Fruit fly (Drosophila melanogaster): Measurements from ENCODE around the gene CG9173.

The CG9173 gene

dm6 chr3L:1394463-1394862 lies 28.8 kb downstream of the CG9173 start:
- TF ChIP-seq Clk (GFP tag; optimal IDR thresholded peaks at IDR 0.05), result no peak
- no peak for TF ChIP-seq CG14711 (tag; optimal IDR thresholded peaks at IDR 0.05)
- no peak for TF ChIP-seq tj (GFP tag; optimal IDR thresholded peaks at IDR 0.05)
- no peak for TF ChIP-seq CG11617 (GFP tag; optimal IDR thresholded peaks at IDR 0.05)
- TF ChIP-seq CG12768 (GFP tag; optimal IDR thresholded peaks at IDR 0.05), result no peak
- TF ChIP-seq Hr96 (GFP tag; optimal IDR thresholded peaks at IDR 0.05), result no peak
- no peak for TF ChIP-seq ovo (GFP tag; optimal IDR thresholded peaks at IDR 0.05)
- TF ChIP-seq Crg-1 (GFP tag; optimal IDR thresholded peaks at IDR 0.05), result no peak
- TF ChIP-seq pad (GFP tag; optimal IDR thresholded peaks at IDR 0.05), result no peak
- no peak for TF ChIP-seq kay (GFP tag; ENCODE audit: borderline replicate concordance)

- TF ChIP-seq pad (GFP tag; optimal IDR thresholded peaks at IDR 0.05) (no peak), Mnt (GFP tag; optimal IDR thresholded peaks at IDR 0.05) (no peak), kay (GFP tag; ENCODE audit: borderline replicate concordance) (no peak), bab1 (GFP tag; optimal IDR thresholded peaks at IDR 0.05) (no peak), Clk (GFP tag; optimal IDR thresholded peaks at IDR 0.05) (no peak), CG14711 (tag; optimal IDR thresholded peaks at IDR 0.05) (no peak), Crg-1 (GFP tag; optimal IDR thresholded peaks at IDR 0.05) (no peak), cic (GFP tag; optimal IDR thresholded peaks at IDR 0.05) (no peak), CG1620 (GFP tag; optimal IDR thresholded peaks at IDR 0.05) (no peak), CG7045 (GFP tag; optimal IDR thresholded peaks at IDR 0.05) (no peak), CG33017 (tag; optimal IDR thresholded peaks at IDR 0.05) (no peak), Hr96 (GFP tag; optimal IDR thresholded peaks at IDR 0.05) (no peak), CG5204 (GFP tag; optimal IDR thresholded peaks at IDR 0.05) (no peak), tj (GFP tag; optimal IDR thresholded peaks at IDR 0.05) (no peak), toe (GFP tag; optimal IDR thresholded peaks at IDR 0.05) (no peak), ovo (GFP tag; optimal IDR thresholded peaks at IDR 0.05) (no peak), CG12768 (GFP tag; optimal IDR thresholded peaks at IDR 0.05) (no peak), CG11617 (GFP tag; optimal IDR thresholded peaks at IDR 0.05) (no peak), CG7101 (tag; optimal IDR thresholded peaks at IDR 0.05) (no peak), cnc (optimal IDR thresholded peaks at IDR 0.05) (no peak)
These were observed 31.0 kb downstream of the CG9173 start for dm6 chr3L:1391993-1392952.

- no peak for TF ChIP-seq Mnt (GFP tag; optimal IDR thresholded peaks at IDR 0.05)
- TF ChIP-seq kay (GFP tag; ENCODE audit: borderline replicate concordance), result no peak
- TF ChIP-seq CG1620 (GFP tag; optimal IDR thresholded peaks at IDR 0.05), result no peak
- no peak for TF ChIP-seq ovo (GFP tag; optimal IDR thresholded peaks at IDR 0.05)
- no peak for TF ChIP-seq CG5204 (GFP tag; optimal IDR thresholded peaks at IDR 0.05)
- TF ChIP-seq Hr96 (GFP tag; optimal IDR thresholded peaks at IDR 0.05), result no peak
- no peak for TF ChIP-seq bab1 (GFP tag; optimal IDR thresholded peaks at IDR 0.05)
- no peak for TF ChIP-seq CG12768 (GFP tag; optimal IDR thresholded peaks at IDR 0.05)
- no peak for TF ChIP-seq CG7101 (tag; optimal IDR thresholded peaks at IDR 0.05)
- no peak for TF ChIP-seq pad (GFP tag; optimal IDR thresholded peaks at IDR 0.05)
- no peak for TF ChIP-seq CG7045 (GFP tag; optimal IDR thresholded peaks at IDR 0.05)
- no peak for TF ChIP-seq toe (GFP tag; optimal IDR thresholded peaks at IDR 0.05)
- no peak for TF ChIP-seq Clk (GFP tag; optimal IDR thresholded peaks at IDR 0.05)
- TF ChIP-seq CG14711 (tag; optimal IDR thresholded peaks at IDR 0.05), result no peak
These were observed 32.9 kb downstream of the CG9173 start for dm6 chr3L:1390410-1390809.

- TF ChIP-seq toe (GFP tag; optimal IDR thresholded peaks at IDR 0.05), result no peak
- TF ChIP-seq CG5204 (GFP tag; optimal IDR thresholded peaks at IDR 0.05), result no peak
- no peak for TF ChIP-seq Crg-1 (GFP tag; optimal IDR thresholded peaks at IDR 0.05)
- TF ChIP-seq Mnt (GFP tag; optimal IDR thresholded peaks at IDR 0.05), result no peak
- no peak for TF ChIP-seq Hr96 (GFP tag; optimal IDR thresholded peaks at IDR 0.05)
- no peak for TF ChIP-seq CG7045 (GFP tag; optimal IDR thresholded peaks at IDR 0.05)
- no peak for TF ChIP-seq bab1 (GFP tag; optimal IDR thresholded peaks at IDR 0.05)
- no peak for TF ChIP-seq cic (GFP tag; optimal IDR thresholded peaks at IDR 0.05)
- TF ChIP-seq Clk (GFP tag; optimal IDR thresholded peaks at IDR 0.05), result no peak
These were observed 34.4 kb downstream of the CG9173 start for dm6 chr3L:1388862-1389261.

- TF ChIP-seq CG1620 (GFP tag; optimal IDR thresholded peaks at IDR 0.05) (no peak), Clk (GFP tag; optimal IDR thresholded peaks at IDR 0.05) (no peak), CG11617 (GFP tag; optimal IDR thresholded peaks at IDR 0.05) (no peak), bab1 (GFP tag; optimal IDR thresholded peaks at IDR 0.05) (no peak)
These were observed 35.2 kb downstream of the CG9173 start for dm6 chr3L:1388094-1388493.

- TF ChIP-seq CG12768 (GFP tag; optimal IDR thresholded peaks at IDR 0.05), result no peak
- no peak for TF ChIP-seq CG14711 (tag; optimal IDR thresholded peaks at IDR 0.05)
- TF ChIP-seq CG5204 (GFP tag; optimal IDR thresholded peaks at IDR 0.05), result no peak
These were observed 37.5 kb downstream of the CG9173 start for dm6 chr3L:1385683-1386246.

dm6 chr3L:1380959-1381358 lies 42.3 kb downstream of the CG9173 start:
- TF ChIP-seq CG1620 (GFP tag; optimal IDR thresholded peaks at IDR 0.05) (no peak), Crg-1 (GFP tag; optimal IDR thresholded peaks at IDR 0.05) (no peak), tj (GFP tag; optimal IDR thresholded peaks at IDR 0.05) (peak; percentile 22), pad (GFP tag; optimal IDR thresholded peaks at IDR 0.05) (no peak)
